Worm (Caenorhabditis elegans) whole organism, dauer: ENCODE measurements around the gene srz-15.

Source experiments
- unc-62 ChIP-seq: sonication (generic microtip); optimal IDR thresholded peaks from 2 replicates; lab custom pipeline; 2017; ENCODE audit warnings: missing biosample characterization, missing genetic modification reagents, missing genetic modification characterization

Gene srz-15

DNA sequence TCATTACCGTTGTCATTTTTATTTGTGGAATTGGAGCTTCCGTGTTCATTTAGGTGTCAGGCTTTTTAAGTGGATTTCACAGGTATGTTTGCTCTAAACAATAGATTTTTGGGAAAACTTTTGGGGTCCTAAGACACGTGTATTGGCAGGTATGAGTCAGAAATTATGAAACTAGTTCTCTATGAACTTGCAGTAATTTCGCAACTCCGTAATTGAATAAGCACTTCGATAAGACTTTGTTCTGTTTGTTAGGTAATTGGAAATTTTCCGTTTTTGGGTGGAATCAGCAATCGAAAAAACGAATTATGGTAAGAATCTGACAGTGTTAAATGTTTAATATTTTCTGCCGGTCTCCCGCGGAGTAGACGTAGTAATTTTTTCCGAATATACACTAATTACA lies 18.4 kb upstream of the srz-15 start:
- TF ChIP-seq unc-62 (GFP tag; lab: Kevin White, UChicago): no peak

DNA sequence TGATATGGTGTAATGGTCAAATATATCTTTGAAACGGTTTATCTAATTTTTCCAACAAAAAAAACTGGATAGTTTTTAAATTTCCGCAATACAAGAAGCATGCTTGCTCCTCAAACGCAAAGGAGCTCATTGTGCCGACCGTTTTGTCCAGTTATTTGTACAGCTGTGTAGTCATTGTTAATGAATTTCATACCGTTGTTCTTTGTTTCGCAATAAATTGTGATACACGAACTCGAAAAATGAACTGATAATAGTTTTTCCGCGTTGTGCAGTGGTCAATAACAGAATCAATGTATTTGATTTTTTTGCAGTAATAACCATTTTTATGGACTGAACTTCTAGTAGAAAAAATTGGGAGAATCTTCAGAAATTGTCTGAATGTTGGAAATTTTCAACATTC lies 16.8 kb upstream of the srz-15 start:
- TF ChIP-seq unc-62 (GFP tag; lab: Kevin White, UChicago): no peak

DNA sequence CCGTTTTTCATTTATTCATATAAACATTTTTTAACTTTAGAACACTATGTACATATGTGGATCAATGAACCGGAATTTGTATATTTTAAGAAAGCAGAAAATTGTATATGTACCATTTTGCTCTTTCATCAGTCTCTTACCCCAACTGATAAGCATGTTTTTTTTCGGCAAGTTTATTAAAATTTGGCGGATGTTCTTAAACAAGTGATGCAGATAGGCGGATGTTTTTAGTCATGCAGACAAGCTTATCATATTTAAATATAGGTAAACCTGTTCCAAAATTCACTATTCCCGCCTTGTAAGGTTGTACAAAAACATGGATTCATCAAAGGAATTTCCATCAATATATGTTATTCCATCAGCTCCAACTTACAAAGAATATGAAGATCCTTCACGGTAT lies 16.2 kb upstream of the srz-15 start, which contains the start of gene K08D8.9:
TSS of gene K08D8.9 (plus strand) at position 301 of the 400 bp plus-strand sequence.
- TF ChIP-seq unc-62 (GFP tag; lab: Kevin White, UChicago): no peak

DNA sequence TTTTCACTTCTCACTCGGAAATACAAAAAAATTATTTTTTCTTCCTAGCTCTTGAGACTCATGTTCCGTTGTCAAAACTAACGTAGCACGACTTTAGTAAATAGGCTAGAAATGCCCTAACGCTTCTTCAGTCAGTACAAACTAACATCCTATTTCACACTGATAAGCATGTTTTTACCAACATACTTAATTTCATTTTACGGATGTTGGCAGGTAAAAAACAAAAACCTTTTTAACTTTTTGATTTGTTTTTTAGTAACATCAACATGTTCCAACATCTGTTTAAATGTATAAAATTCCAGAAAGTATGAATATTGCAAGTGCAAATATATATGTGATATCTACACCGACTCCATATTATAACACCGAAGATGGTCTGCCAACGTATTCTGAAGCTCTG lies 15.3 kb upstream of the srz-15 start, which contains the start of gene K08D8.10:
TSS of gene K08D8.10 (plus strand) at position 301 of the 400 bp plus-strand sequence.
- no peak for TF ChIP-seq unc-62 (GFP tag; lab: Kevin White, UChicago)

- no peak for TF ChIP-seq unc-62 (GFP tag; lab: Kevin White, UChicago)
Observed at ce11 chrIV:12901602-12902001, 14.0 kb upstream of the srz-15 start.

DNA sequence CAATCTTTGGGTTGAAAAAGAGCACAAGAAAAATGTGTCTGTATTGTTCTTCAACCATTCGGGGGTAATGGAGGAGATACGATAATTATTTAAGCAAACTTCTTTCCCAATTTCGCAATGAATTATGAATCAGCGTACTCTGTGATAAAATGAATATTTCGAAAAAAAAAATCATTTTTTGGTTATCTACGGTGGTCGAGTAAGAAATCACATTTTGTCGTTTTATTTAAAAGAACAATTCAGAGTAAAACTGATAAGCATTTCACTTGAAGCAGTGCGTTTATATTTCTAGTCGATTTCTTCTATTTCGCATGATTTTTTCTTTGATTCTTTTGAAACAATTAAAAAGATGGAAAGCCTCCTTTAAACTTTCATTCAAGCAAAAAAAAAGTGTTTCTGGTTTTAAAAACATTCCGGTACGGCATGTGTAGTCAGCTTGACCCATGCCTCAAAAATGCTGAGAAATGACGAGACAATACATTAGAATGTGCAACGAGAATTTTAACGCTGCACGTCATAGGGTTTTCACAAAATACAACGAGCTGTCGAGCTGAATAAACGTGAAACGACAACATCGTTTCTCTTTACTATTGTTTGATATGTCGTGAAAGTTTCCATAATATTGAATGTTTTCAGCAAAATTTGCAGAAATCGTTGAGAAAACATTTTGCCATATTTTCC lies 13.0 kb upstream of the srz-15 start, which contains the start of gene K08D8.2:
TSS of gene K08D8.2 (plus strand) at position 631 of the 681 bp plus-strand sequence.
- no peak for TF ChIP-seq unc-62 (GFP tag; lab: Kevin White, UChicago)

- TF ChIP-seq unc-62 (GFP tag; lab: Kevin White, UChicago): no peak
Observed at ce11 chrIV:12903687-12904086, 11.9 kb upstream of the srz-15 start.

DNA sequence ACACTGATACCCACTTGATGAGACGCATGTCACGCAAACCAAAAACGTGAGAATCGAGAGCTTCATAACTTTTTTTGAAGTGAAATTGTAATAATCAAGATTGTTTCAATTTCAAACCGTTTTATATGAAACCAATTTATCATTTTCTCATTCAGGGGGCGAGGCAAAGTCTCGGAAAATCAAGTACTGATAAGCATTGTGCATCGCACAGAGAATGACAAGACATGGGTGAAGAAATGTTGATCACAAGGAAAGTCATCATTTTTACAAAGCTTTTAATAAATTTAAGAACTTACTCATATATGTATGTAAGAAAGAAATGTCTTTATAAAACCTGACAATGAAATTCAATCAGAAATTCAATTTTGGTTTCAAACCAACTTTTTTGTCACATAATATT lies 9.1 kb upstream of the srz-15 start, which contains the start of gene K08D8.3:
TSS of gene K08D8.3 (minus strand) at position 131 of the 400 bp plus-strand sequence.
- no peak for TF ChIP-seq unc-62 (GFP tag; lab: Kevin White, UChicago)

ce11 chrIV:12909871-12910270 lies 5.7 kb upstream of the srz-15 start, which contains the start of gene K08D8.4:
K08D8.4 (minus strand) TSS chrIV:12909998.
- no peak for TF ChIP-seq unc-62 (GFP tag; lab: Kevin White, UChicago)

DNA sequence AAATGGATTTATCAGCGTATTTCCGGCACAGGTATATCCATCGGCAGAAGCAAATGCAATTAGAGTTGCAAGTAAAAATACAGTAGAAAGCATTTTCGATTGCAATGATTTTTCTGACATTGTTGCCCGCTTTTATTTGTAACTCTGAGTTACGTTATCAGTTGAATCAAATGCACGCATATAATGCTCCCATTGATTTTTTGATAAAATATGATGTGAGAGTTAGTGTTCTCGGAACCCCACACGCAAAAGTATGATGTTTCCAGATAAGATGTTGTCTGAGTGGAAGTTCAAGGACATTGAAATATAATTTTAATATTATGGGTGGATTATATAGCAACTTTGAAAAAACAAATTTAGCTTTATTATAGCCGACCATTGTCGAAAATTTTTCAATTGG lies 3.6 kb upstream of the srz-15 start, which contains the start of gene K08D8.5:
TSS of gene K08D8.5 (minus strand) at position 140 of the 400 bp plus-strand sequence.
- no peak for TF ChIP-seq unc-62 (GFP tag; lab: Kevin White, UChicago)

ce11 chrIV:12914532-12915019 lies 1.0 kb upstream of the srz-15 start, which contains the start of gene irg-6:
irg-6 (minus strand) TSS chrIV:12914969.
- TF ChIP-seq unc-62 (GFP tag; lab: Kevin White, UChicago): no peak

DNA sequence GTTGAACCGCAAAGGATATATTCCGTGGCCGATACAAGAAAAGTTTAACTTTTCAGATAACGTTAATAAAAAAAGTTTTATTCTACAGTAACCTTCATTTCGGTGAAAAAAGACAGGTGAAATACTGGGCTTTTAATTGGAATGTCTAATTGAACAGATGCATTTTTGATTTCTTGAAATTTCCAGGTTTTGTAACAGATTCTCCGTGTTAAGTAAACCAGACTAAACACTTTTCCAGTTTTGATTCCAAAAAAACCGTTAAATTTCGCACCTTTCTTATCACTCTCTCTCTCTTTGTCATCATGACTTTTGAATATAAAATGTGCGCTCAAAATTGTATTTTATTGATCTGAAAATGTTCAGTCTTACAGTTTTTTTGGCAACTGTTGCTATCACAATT lies 2.7 kb downstream of the srz-15 start, which contains the start of gene C32H11.3:
TSS of gene C32H11.3 (plus strand) at position 301 of the 400 bp plus-strand sequence.
- no peak for TF ChIP-seq unc-62 (GFP tag; lab: Kevin White, UChicago)

- no peak for TF ChIP-seq unc-62 (GFP tag; lab: Kevin White, UChicago)
Observed at ce11 chrIV:12920553-12920952, 5.0 kb downstream of the srz-15 start.

DNA sequence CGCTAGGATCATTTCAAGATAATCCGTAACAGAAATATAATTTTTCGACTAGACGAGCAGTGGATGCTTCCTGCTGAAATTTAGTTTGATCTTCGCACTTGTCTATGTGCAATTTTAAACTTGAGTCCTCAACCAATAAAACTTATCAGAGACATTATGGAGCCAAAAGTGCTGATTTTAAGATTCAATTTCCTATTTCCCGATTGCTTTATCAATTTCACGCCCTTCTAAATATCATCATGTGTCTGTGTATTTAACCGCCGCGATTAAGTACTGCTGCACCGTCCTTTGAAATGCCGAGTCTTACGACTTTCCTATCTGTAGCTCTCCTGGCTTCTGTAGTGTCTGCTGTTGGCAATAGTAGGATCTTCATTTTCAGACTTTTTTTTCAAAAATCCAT lies 5.4 kb downstream of the srz-15 start, which contains the start of gene C32H11.4:
TSS of gene C32H11.4 (plus strand) at position 238 of the 400 bp plus-strand sequence.
- no peak for TF ChIP-seq unc-62 (GFP tag; lab: Kevin White, UChicago)

DNA sequence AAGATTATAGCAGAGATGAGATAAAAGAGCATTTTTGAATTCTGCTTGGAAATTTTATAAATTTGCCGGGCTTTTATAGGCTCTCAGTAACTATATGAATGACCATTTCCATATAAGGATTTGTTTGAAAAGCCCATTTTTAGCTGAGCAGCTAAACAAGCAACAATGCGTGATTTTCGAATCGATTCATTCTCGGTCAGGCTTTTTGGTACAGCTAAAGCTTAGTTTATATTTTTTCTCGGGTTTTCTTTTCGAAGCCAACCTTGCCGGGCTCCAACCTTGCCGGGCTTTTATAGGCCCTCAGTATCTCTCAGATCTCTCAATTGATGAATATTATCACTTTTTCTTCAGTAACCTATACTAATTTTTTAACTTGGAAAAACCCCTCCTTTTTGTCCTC lies 8.8 kb downstream of the srz-15 start, which contains the start of gene srlf-4:
TSS of gene srlf-4 (minus strand) at position 101 of the 400 bp plus-strand sequence.
- TF ChIP-seq unc-62 (GFP tag; lab: Kevin White, UChicago): no peak

- no peak for TF ChIP-seq unc-62 (GFP tag; lab: Kevin White, UChicago)
Observed at ce11 chrIV:12926639-12927038, 11.1 kb downstream of the srz-15 start, which contains the start of gene srlf-5. srlf-5 (minus strand) TSS chrIV:12926739.
